Fruit fly (Drosophila melanogaster) whole organism, embryonic: ENCODE data around the gene CG15529.

Source experiments
- Asciz ChIP-seq: fragments of 200-800 bp; sonication (Bioruptor generic); optimal IDR thresholded peaks from 2 replicates; lab custom pipeline; 2017; ENCODE audit warnings: missing biosample characterization, mild to moderate bottlenecking, missing genetic modification characterization, missing genetic modification reagents
- Atf6 ChIP-seq: fragments of 200-800 bp; sonication (Bioruptor generic); IDR thresholded peaks from 2 replicates; pipeline ENCODE4 v1.3.6; 2022; ENCODE audit warnings: missing biosample characterization, missing genetic modification characterization
- B-H2 ChIP-seq: fragments of 200-800 bp; sonication (Bioruptor generic); optimal IDR thresholded peaks from 2 replicates; lab custom pipeline; 2018; ENCODE audit warnings: missing biosample characterization, mild to moderate bottlenecking, missing genetic modification characterization
- CG12769 ChIP-seq: fragments of 200-800 bp; sonication (Bioruptor generic); optimal IDR thresholded peaks from 2 replicates; lab custom pipeline; 2019; ENCODE audit warnings: missing biosample characterization, mild to moderate bottlenecking, missing genetic modification characterization, moderate library complexity
- CG13894 ChIP-seq: fragments of 200-800 bp; sonication (Bioruptor generic); optimal IDR thresholded peaks from 3 replicates; lab custom pipeline; 2018; ENCODE audit warnings: missing biosample characterization, mild to moderate bottlenecking, missing genetic modification characterization, moderate library complexity
- CG1647 ChIP-seq: fragments of 200-800 bp; sonication (Bioruptor generic); optimal IDR thresholded peaks from 3 replicates; lab custom pipeline; 2016; ENCODE audit warnings: missing biosample characterization, missing genetic modification characterization
- CG2889 ChIP-seq: fragments of 200-800 bp; sonication (Bioruptor generic); IDR thresholded peaks from 3 replicates; pipeline ENCODE4 v1.3.6; 2022; ENCODE audit warnings: missing biosample characterization, missing genetic modification characterization
- CG32532 ChIP-seq: fragments of 200-800 bp; sonication (Bioruptor generic); IDR thresholded peaks from 2 replicates; pipeline ENCODE4 v1.3.6; 2022; ENCODE audit warnings: missing biosample characterization, missing genetic modification characterization
- CG5180 ChIP-seq: fragments of 200-800 bp; sonication (Bioruptor generic); optimal IDR thresholded peaks from 3 replicates; lab custom pipeline; 2017; ENCODE audit warnings: missing biosample characterization, missing genetic modification characterization, mild to moderate bottlenecking, moderate library complexity, missing genetic modification reagents
- CG6683 ChIP-seq: fragments of 200-800 bp; sonication (Bioruptor generic); optimal IDR thresholded peaks from 2 replicates; lab custom pipeline; 2017; ENCODE audit warnings: missing biosample characterization, mild to moderate bottlenecking, missing genetic modification characterization, missing genetic modification reagents
- CG6765 ChIP-seq: fragments of 200-800 bp; sonication (Bioruptor generic); optimal IDR thresholded peaks from 3 replicates; lab custom pipeline; 2017; ENCODE audit warnings: missing biosample characterization, mild to moderate bottlenecking, missing genetic modification characterization
- CG6791 ChIP-seq: fragments of 200-800 bp; sonication (Bioruptor generic); IDR thresholded peaks from 3 replicates; pipeline ENCODE4 v1.3.6; 2022; ENCODE audit warnings: missing biosample characterization, missing genetic modification characterization; ENCODE audit not compliant: partially characterized antibody
- CG9609 ChIP-seq: fragments of 200-800 bp; sonication (Bioruptor generic); optimal IDR thresholded peaks from 3 replicates; lab custom pipeline; 2016; ENCODE audit warnings: missing biosample characterization, missing genetic modification characterization
- CG9932 ChIP-seq: fragments of 200-800 bp; sonication (Bioruptor generic); IDR thresholded peaks from 2 replicates; pipeline ENCODE4 v1.3.6; 2022; ENCODE audit warnings: missing biosample characterization, missing genetic modification characterization
- Dbx ChIP-seq: fragments of 200-800 bp; sonication (Bioruptor generic); IDR thresholded peaks from 3 replicates; pipeline ENCODE4 v1.3.6; 2022; ENCODE audit warnings: missing biosample characterization, missing genetic modification characterization
- Dip3 ChIP-seq: fragments of 200-800 bp; sonication (Bioruptor generic); optimal IDR thresholded peaks from 3 replicates; lab custom pipeline; 2016; ENCODE audit warnings: missing biosample characterization, missing genetic modification characterization
- Doc3 ChIP-seq: fragments of 200-800 bp; sonication (Bioruptor generic); IDR thresholded peaks from 3 replicates; pipeline ENCODE4 v1.3.6; 2022; ENCODE audit warnings: missing biosample characterization, missing genetic modification characterization; ENCODE audit not compliant: partially characterized antibody
- Eip74EF ChIP-seq, 2 experiments: fragments of 200-800 bp in 1 of 2; fragments of >200 bp in 1 of 2; sonication (Bioruptor generic) in 1 of 2; optimal IDR thresholded peaks; 2 replicates each; lab custom pipeline; 2017 to 2019; ENCODE audit warnings: missing biosample characterization in 2 of 2, missing genetic modification characterization in 2 of 2, mild to moderate bottlenecking in 1 of 2, moderate library complexity in 1 of 2
- Ets65A ChIP-seq: fragments of 200-800 bp; sonication (Bioruptor generic); peaks from one replicate; lab custom pipeline; 2016; ENCODE audit warnings: missing biosample characterization, missing genetic modification characterization
- Fer1 ChIP-seq: fragments of 200-800 bp; sonication (Bioruptor generic); optimal IDR thresholded peaks from 2 replicates; lab custom pipeline; 2017; ENCODE audit warnings: missing biosample characterization, mild to moderate bottlenecking, missing genetic modification characterization
- GATAe ChIP-seq: fragments of 200-800 bp; sonication (Bioruptor generic); conservative IDR thresholded peaks from 2 replicates; pipeline ENCODE4 v1.3.6; 2022; ENCODE audit warnings: missing biosample characterization, missing genetic modification characterization
- HHEX ChIP-seq: fragments of 200-800 bp; sonication (Bioruptor generic); optimal IDR thresholded peaks from 3 replicates; lab custom pipeline; 2017; ENCODE audit warnings: missing biosample characterization, mild to moderate bottlenecking, missing genetic modification characterization, missing genetic modification reagents
- Hand ChIP-seq: fragments of 200-800 bp; sonication (Bioruptor generic); optimal IDR thresholded peaks from 2 replicates; lab custom pipeline; 2017; ENCODE audit warnings: mild to moderate bottlenecking, missing biosample characterization, missing genetic modification reagents, missing genetic modification characterization
- Jarid2 ChIP-seq: fragments of 200-800 bp; sonication (Bioruptor generic); optimal IDR thresholded peaks from 3 replicates; lab custom pipeline; 2017; ENCODE audit warnings: mild to moderate bottlenecking, missing biosample characterization, missing genetic modification reagents, missing genetic modification characterization
- MTF-1 ChIP-seq: fragments of 200-800 bp; sonication (Bioruptor generic); optimal IDR thresholded peaks from 2 replicates; lab custom pipeline; 2018; ENCODE audit warnings: missing biosample characterization, mild to moderate bottlenecking, missing genetic modification characterization, borderline replicate concordance
- Mad ChIP-seq: fragments of 200-800 bp; sonication (Bioruptor generic); optimal IDR thresholded peaks from 2 replicates; lab custom pipeline; 2016; ENCODE audit warnings: missing biosample characterization, missing genetic modification characterization
- Oaz ChIP-seq: fragments of 200-800 bp; sonication (Bioruptor generic); IDR thresholded peaks from 2 replicates; pipeline ENCODE4 v1.3.6; 2022; ENCODE audit warnings: missing biosample characterization, missing genetic modification characterization
- Sox102F ChIP-seq: fragments of 200-800 bp; sonication (Bioruptor generic); optimal IDR thresholded peaks from 2 replicates; lab custom pipeline; 2018; ENCODE audit warnings: missing biosample characterization, mild to moderate bottlenecking, missing genetic modification characterization, moderate library complexity
- Ssrp ChIP-seq: fragments of 200-800 bp; sonication (Bioruptor generic); optimal IDR thresholded peaks from 2 replicates; lab custom pipeline; 2018; ENCODE audit warnings: missing biosample characterization, mild to moderate bottlenecking, missing genetic modification characterization, moderate library complexity
- TFAM ChIP-seq: fragments of 200-800 bp; sonication (Bioruptor generic); optimal IDR thresholded peaks from 2 replicates; lab custom pipeline; 2017; ENCODE audit warnings: missing biosample characterization, missing genetic modification characterization, inconsistent platforms
- Tbp ChIP-seq: fragments of >200 bp; optimal IDR thresholded peaks from 2 replicates; lab custom pipeline; 2018; ENCODE audit warnings: missing biosample characterization, missing genetic modification characterization
- Vsx1 ChIP-seq: fragments of 200-800 bp; sonication (Bioruptor generic); optimal IDR thresholded peaks from 2 replicates; lab custom pipeline; 2017; ENCODE audit warnings: missing biosample characterization, mild to moderate bottlenecking, missing genetic modification characterization, missing genetic modification reagents
- caup ChIP-seq: fragments of 200-800 bp; sonication (Bioruptor generic); optimal IDR thresholded peaks from 3 replicates; lab custom pipeline; 2017; ENCODE audit warnings: missing biosample characterization, mild to moderate bottlenecking, missing genetic modification characterization, moderate library complexity; ENCODE audit not compliant: severe bottlenecking
- cg ChIP-seq: fragments of 200-800 bp; sonication (Bioruptor generic); optimal IDR thresholded peaks from 3 replicates; lab custom pipeline; 2019; ENCODE audit warnings: missing biosample characterization, mild to moderate bottlenecking, missing genetic modification characterization, moderate library complexity
- chif ChIP-seq, 2 experiments: fragments of 200-800 bp; sonication (Bioruptor generic); optimal IDR thresholded peaks; 3 replicates each; lab custom pipeline; 2016; ENCODE audit warnings: missing biosample characterization in 2 of 2, missing genetic modification characterization in 2 of 2
- crp ChIP-seq, 2 experiments: fragments of 200-800 bp; sonication (Bioruptor generic); optimal IDR thresholded peaks; 2 replicates in 1 of 2; 3 replicates in 1 of 2; lab custom pipeline; 2017; ENCODE audit warnings: missing biosample characterization in 2 of 2, missing genetic modification characterization in 2 of 2, mild to moderate bottlenecking in 1 of 2, moderate library complexity in 1 of 2
- cwo ChIP-seq: fragments of 200-800 bp; sonication (Bioruptor generic); optimal IDR thresholded peaks from 3 replicates; lab custom pipeline; 2017; ENCODE audit warnings: missing biosample characterization, missing genetic modification characterization, mild to moderate bottlenecking, moderate library complexity, missing genetic modification reagents
- dysf ChIP-seq: fragments of 200-800 bp; sonication (Bioruptor generic); IDR thresholded peaks from 3 replicates; pipeline ENCODE4 v1.3.6; 2022; ENCODE audit warnings: missing biosample characterization, missing genetic modification characterization
- fd3F ChIP-seq: fragments of 200-800 bp; sonication (Bioruptor generic); optimal IDR thresholded peaks from 2 replicates; lab custom pipeline; 2018; ENCODE audit warnings: missing biosample characterization, mild to moderate bottlenecking, missing genetic modification characterization, moderate library complexity
- gce ChIP-seq: fragments of 200-800 bp; sonication (Bioruptor generic); IDR thresholded peaks from 3 replicates; pipeline ENCODE4 v1.3.6; 2022; ENCODE audit warnings: missing biosample characterization, missing genetic modification characterization
- grau ChIP-seq: fragments of 200-800 bp; optimal IDR thresholded peaks from 3 replicates; lab custom pipeline; 2019; ENCODE audit warnings: missing biosample characterization, mild to moderate bottlenecking, missing genetic modification characterization, moderate library complexity
- luna ChIP-seq: fragments of 200-800 bp; sonication (Bioruptor generic); optimal IDR thresholded peaks from 2 replicates; lab custom pipeline; 2016; ENCODE audit warnings: missing biosample characterization, missing genetic modification characterization
- mam ChIP-seq: fragments of 200-800 bp; sonication (Bioruptor generic); optimal IDR thresholded peaks from 3 replicates; lab custom pipeline; 2016; ENCODE audit warnings: missing biosample characterization, missing genetic modification characterization
- odd ChIP-seq: fragments of 200-800 bp; sonication (Bioruptor generic); optimal IDR thresholded peaks from 2 replicates; lab custom pipeline; 2017; ENCODE audit warnings: missing biosample characterization, mild to moderate bottlenecking, missing genetic modification characterization
- org-1 ChIP-seq: fragments of 200-800 bp; sonication (Bioruptor generic); optimal IDR thresholded peaks from 2 replicates; lab custom pipeline; 2017; ENCODE audit warnings: missing biosample characterization, missing genetic modification characterization
- pum ChIP-seq: fragments of 200-800 bp; sonication (Bioruptor generic); optimal IDR thresholded peaks from 2 replicates; lab custom pipeline; 2016; ENCODE audit warnings: missing biosample characterization, missing genetic modification characterization
- slbo ChIP-seq: fragments of 200-800 bp; sonication (Bioruptor generic); IDR thresholded peaks from 2 replicates; pipeline ENCODE4 v1.3.6; 2022; ENCODE audit warnings: missing biosample characterization, missing genetic modification characterization
- stc ChIP-seq: fragments of 200-800 bp; sonication (Bioruptor generic); IDR thresholded peaks from 2 replicates; pipeline ENCODE4 v1.3.6; 2022; ENCODE audit warnings: missing biosample characterization, missing genetic modification characterization
- tin ChIP-seq: fragments of 200-800 bp; sonication (Bioruptor generic); optimal IDR thresholded peaks from 3 replicates; lab custom pipeline; 2016; ENCODE audit warnings: missing biosample characterization, missing genetic modification characterization
- wdn ChIP-seq: fragments of 200-800 bp; sonication (Bioruptor generic); IDR thresholded peaks from 2 replicates; pipeline ENCODE4 v1.3.6; 2022; ENCODE audit warnings: missing biosample characterization, missing genetic modification characterization

The CG15529 gene

DNA sequence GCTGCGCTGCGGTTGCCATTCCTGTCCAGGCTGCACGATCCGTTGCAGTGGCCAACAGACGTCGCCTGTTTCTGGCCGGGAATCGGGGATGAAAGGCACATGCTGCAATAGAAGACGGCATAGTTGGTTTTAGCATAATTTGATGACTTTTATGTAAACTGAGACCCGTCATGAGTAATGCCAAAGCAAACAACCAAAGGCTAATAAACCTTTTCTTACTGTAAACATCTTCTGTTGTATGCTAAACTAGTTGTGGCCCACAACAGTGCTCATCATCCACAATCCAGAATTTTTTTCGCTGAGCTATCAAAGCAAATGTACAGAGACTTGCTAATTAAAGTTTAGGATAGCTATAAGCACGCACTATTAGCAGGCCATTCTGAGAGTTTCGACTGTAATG is 46.9 kb downstream of the CG15529 start (continued):
- TF ChIP-seq crp (GFP tag; optimal IDR thresholded peaks at IDR 0.05; lab: Kevin White, UChicago) (no peak), luna (no peak), slbo (GFP tag; lab: Robert Waterston, UW) (0 out of 2 replicates have a peak, but pooled peaks have one; percentile 19), B-H2 (GFP tag; lab: Kevin White, UChicago) (peak; percentile 62), gce (GFP tag; lab: Robert Waterston, UW) (no peak), Vsx1 (GFP tag; lab: Kevin White, UChicago) (peak; percentile 27), Oaz (GFP tag; lab: Robert Waterston, UW) (no peak), CG13894 (tag; lab: Kevin White, UChicago) (peak; percentile 65), Ets65A (GFP tag; lab: Kevin White, UChicago) (peak; percentile 57), Eip74EF (GFP tag; optimal IDR thresholded peaks at IDR 0.05; lab: Kevin White, UChicago) (no peak), Doc3 (no peak), odd (peak; percentile 16), CG32532 (no peak), CG12769 (tag; lab: Kevin White, UChicago) (peak; percentile 50), stc (GFP tag; lab: Robert Waterston, UW) (no peak), CG6765 (GFP tag; lab: Kevin White, UChicago) (peak; percentile 73), chif (GFP tag; optimal IDR thresholded peaks at IDR 0.05; lab: Kevin White, UChicago) (no peak), dysf (GFP tag; lab: Robert Waterston, UW) (peak; percentile 12; the same call in 1 of the 3 replicates), org-1 (no peak), Mad (no peak), tin (GFP tag; lab: Kevin White, UChicago) (no peak), fd3F (GFP tag; lab: Kevin White, UChicago) (peak; percentile 23), mam (GFP tag; lab: Kevin White, UChicago) (no peak), wdn (0 out of 2 replicates have a peak, but pooled peaks have one; percentile 17), grau (peak; percentile 3), Tbp (GFP tag; lab: Kevin White, UChicago) (no peak), caup (GFP tag; lab: Kevin White, UChicago) (peak; percentile 26), TFAM (no peak), Fer1 (GFP tag; lab: Kevin White, UChicago) (peak; percentile 51), Dip3 (GFP tag; lab: Kevin White, UChicago) (no peak), pum (GFP tag; lab: Kevin White, UChicago) (no peak), Ssrp (no peak), cg (GFP tag; lab: Kevin White, UChicago) (no peak), GATAe (GFP tag; lab: Robert Waterston, UW) (no peak), MTF-1 (GFP tag; lab: Kevin White, UChicago) (peak; percentile 43), Sox102F (no peak), CG6683 (GFP tag; lab: Kevin White, UChicago) (peak; percentile 15), CG9609 (GFP tag; lab: Kevin White, UChicago) (no peak), Dbx (GFP tag; lab: Robert Waterston, UW) (0 out of 3 replicates have a peak, but pooled peaks have one; percentile 37), cwo (GFP tag; lab: Kevin White, UChicago) (peak; percentile 38), CG5180 (GFP tag; lab: Kevin White, UChicago) (peak; percentile 1), CG1647 (peak; percentile 11), CG9932 (GFP tag; lab: Robert Waterston, UW) (no peak; the same call in 1 of the 2 replicates), CG6791 (GFP tag; lab: Robert Waterston, UW) (no peak), Asciz (peak; percentile 18), HHEX (GFP tag; lab: Kevin White, UChicago) (peak; percentile 30), Jarid2 (GFP tag; lab: Kevin White, UChicago) (no peak), CG2889 (no peak), Hand (GFP tag; lab: Kevin White, UChicago) (peak; percentile 22), Atf6 (GFP tag; lab: Robert Waterston, UW) (peak; percentile 58)
